Worm (Caenorhabditis elegans) whole organism, L1 larva: ENCODE results near the gene clec-75.
"Not testable (repeated sequence)": the region's sequence is repeated elsewhere in the genome, so short reads cannot be mapped to it uniquely, and the experiment has no call there.

Experiments used
- C34B4.2 ChIP-seq: sonication (generic microtip); optimal IDR thresholded peaks from 2 replicates; lab custom pipeline; 2017; ENCODE audit warnings: mild to moderate bottlenecking, missing genetic modification characterization, missing compliant biosample characterization
- F16B12.6 ChIP-seq: fragments of 150-350 bp; optimal IDR thresholded peaks from 2 replicates; lab custom pipeline; 2014; ENCODE audit warnings: missing biosample characterization, missing genetic modification characterization
- Y116A8C.19 ChIP-seq: sonication (generic microtip); optimal IDR thresholded peaks from 2 replicates; lab custom pipeline; 2016; ENCODE audit warnings: missing compliant biosample characterization, missing genetic modification characterization, borderline replicate concordance
- aha-1 ChIP-seq: fragments of 150-350 bp; optimal IDR thresholded peaks from 2 replicates; lab custom pipeline; 2014; ENCODE audit warnings: missing biosample characterization, missing genetic modification characterization
- ama-1 ChIP-seq: fragments of 150-350 bp; optimal IDR thresholded peaks from 2 replicates; lab custom pipeline; 2014
- ceh-8 ChIP-seq: fragments of 200-800 bp; sonication (Bioruptor generic); optimal IDR thresholded peaks from 2 replicates; lab custom pipeline; 2018; ENCODE audit warnings: mild to moderate bottlenecking, missing genetic modification characterization, moderate library complexity, missing compliant biosample characterization
- ceh-90 ChIP-seq: sonication (generic microtip); optimal IDR thresholded peaks from 2 replicates; lab custom pipeline; 2016; ENCODE audit warnings: missing genetic modification characterization, missing compliant biosample characterization
- dpl-1 ChIP-seq, 3 experiments: fragments of 150-350 bp in 2 of 3; sonication (generic microtip) in 1 of 3; optimal IDR thresholded peaks; 2 replicates each; lab custom pipeline; 2014 to 2017; ENCODE audit warnings: missing biosample characterization in 3 of 3, missing genetic modification characterization in 3 of 3, missing genetic modification reagents in 3 of 3
- dsc-1 ChIP-seq: sonication (generic microtip); optimal IDR thresholded peaks from 2 replicates; lab custom pipeline; 2016; ENCODE audit warnings: mild to moderate bottlenecking, missing genetic modification characterization, missing compliant biosample characterization
- efl-1 ChIP-seq, 4 experiments: fragments of 150-350 bp; optimal IDR thresholded peaks in 3 of 4; peaks in 1 of 4; 1 replicate in 1 of 4; 2 replicates in 3 of 4; lab custom pipeline; 2014; ENCODE audit warnings: missing biosample characterization in 2 of 4, missing genetic modification characterization in 2 of 4, missing genetic modification reagents in 2 of 4
- efl-3 ChIP-seq: fragments of 200-800 bp; sonication (Bioruptor generic); optimal IDR thresholded peaks from 2 replicates; lab custom pipeline; 2018; ENCODE audit warnings: mild to moderate bottlenecking, missing genetic modification characterization, missing compliant biosample characterization
- egl-27 ChIP-seq, 2 experiments: fragments of 150-350 bp in 1 of 2; sonication (generic microtip); optimal IDR thresholded peaks; 3 replicates each; lab custom pipeline; 2017 to 2018; ENCODE audit warnings: missing biosample characterization in 2 of 2, missing genetic modification characterization in 2 of 2, missing genetic modification reagents in 2 of 2
- elt-2 ChIP-seq: sonication (generic microtip); optimal IDR thresholded peaks from 2 replicates; lab custom pipeline; 2016; ENCODE audit warnings: missing genetic modification characterization, mild to moderate bottlenecking, inconsistent platforms, missing compliant biosample characterization, missing genetic modification reagents
- ets-5 ChIP-seq: fragments of 200-800 bp; sonication (Bioruptor generic); IDR thresholded peaks from 2 replicates; pipeline ENCODE4 v1.3.6; 2022; ENCODE audit warnings: missing genetic modification characterization, missing compliant biosample characterization
- fkh-8 ChIP-seq: sonication (generic microtip); optimal IDR thresholded peaks from 2 replicates; lab custom pipeline; 2016; ENCODE audit warnings: mild to moderate bottlenecking, missing genetic modification characterization, missing compliant biosample characterization
- fos-1 ChIP-seq: fragments of 150-350 bp; optimal IDR thresholded peaks from 2 replicates; lab custom pipeline; 2014; ENCODE audit warnings: missing biosample characterization, missing genetic modification characterization
- grh-1 ChIP-seq: fragments of 200-800 bp; sonication (Bioruptor generic); IDR thresholded peaks from 2 replicates; pipeline ENCODE4 v1.3.6; 2022; ENCODE audit warnings: missing genetic modification reagents, missing genetic modification characterization, missing compliant biosample characterization
- hlh-4 ChIP-seq: sonication (generic microtip); optimal IDR thresholded peaks from 2 replicates; lab custom pipeline; 2016; ENCODE audit warnings: mild to moderate bottlenecking, missing genetic modification characterization, missing compliant biosample characterization
- lin-13 ChIP-seq: fragments of 150-350 bp; optimal IDR thresholded peaks from 2 replicates; lab custom pipeline; 2014; ENCODE audit warnings: missing biosample characterization, missing genetic modification reagents, missing genetic modification characterization
- lin-15B ChIP-seq: fragments of 150-350 bp; sonication (generic microtip); optimal IDR thresholded peaks from 3 replicates; lab custom pipeline; 2014; ENCODE audit warnings: missing biosample characterization, missing genetic modification characterization
- lin-39 ChIP-seq: fragments of 150-350 bp; optimal IDR thresholded peaks from 2 replicates; lab custom pipeline; 2014; ENCODE audit warnings: missing biosample characterization, missing genetic modification reagents, missing genetic modification characterization
- nhr-12 ChIP-seq: sonication (generic microtip); optimal IDR thresholded peaks from 2 replicates; lab custom pipeline; 2017; ENCODE audit warnings: missing biosample characterization, missing genetic modification characterization
- nhr-237 ChIP-seq: fragments of 150-350 bp; optimal IDR thresholded peaks from 2 replicates; lab custom pipeline; 2014; ENCODE audit warnings: missing biosample characterization, missing genetic modification characterization
- nhr-77 ChIP-seq: fragments of 150-350 bp; optimal IDR thresholded peaks from 2 replicates; lab custom pipeline; 2014; ENCODE audit warnings: missing biosample characterization, missing genetic modification characterization
- pqm-1 ChIP-seq: sonication (generic microtip); optimal IDR thresholded peaks from 3 replicates; lab custom pipeline; 2017; ENCODE audit warnings: missing biosample characterization, missing genetic modification characterization
- skn-1 ChIP-seq: fragments of 150-350 bp; optimal IDR thresholded peaks from 2 replicates; lab custom pipeline; 2014; ENCODE audit warnings: missing biosample characterization, missing genetic modification characterization
- snpc-4 ChIP-seq: fragments of 150-350 bp; optimal IDR thresholded peaks from 2 replicates; lab custom pipeline; 2014; ENCODE audit warnings: missing biosample characterization, missing genetic modification characterization
- snu-23 ChIP-seq: sonication (generic microtip); optimal IDR thresholded peaks from 2 replicates; lab custom pipeline; 2016; ENCODE audit warnings: missing genetic modification characterization, missing compliant biosample characterization
- swsn-7 ChIP-seq: sonication (generic microtip); optimal IDR thresholded peaks from 2 replicates; lab custom pipeline; 2016; ENCODE audit warnings: missing genetic modification characterization, missing compliant biosample characterization
- tbx-2 ChIP-seq: sonication (generic microtip); optimal IDR thresholded peaks from 2 replicates; lab custom pipeline; 2016; ENCODE audit warnings: missing genetic modification characterization, missing compliant biosample characterization
- tlp-1 ChIP-seq: fragments of 150-350 bp; optimal IDR thresholded peaks from 2 replicates; lab custom pipeline; 2014; ENCODE audit warnings: missing biosample characterization, missing genetic modification characterization
- unc-130 ChIP-seq: fragments of 150-350 bp; optimal IDR thresholded peaks from 2 replicates; lab custom pipeline; 2017; ENCODE audit warnings: missing biosample characterization, missing genetic modification characterization, inconsistent platforms
- unc-30 ChIP-seq: sonication (generic microtip); optimal IDR thresholded peaks from 2 replicates; lab custom pipeline; 2017; ENCODE audit warnings: missing biosample characterization, missing genetic modification characterization
- unc-86 ChIP-seq: sonication (generic microtip); optimal IDR thresholded peaks from 2 replicates; lab custom pipeline; 2016; ENCODE audit warnings: missing genetic modification characterization, missing compliant biosample characterization
- unc-98 ChIP-seq: fragments of 200-800 bp; sonication (Bioruptor generic); IDR thresholded peaks from 2 replicates; pipeline ENCODE4 v1.3.6; 2022; ENCODE audit warnings: missing genetic modification characterization, missing compliant biosample characterization
- vab-15 ChIP-seq: sonication (generic microtip); optimal IDR thresholded peaks from 2 replicates; lab custom pipeline; 2017; ENCODE audit warnings: missing genotype, mild to moderate bottlenecking, missing genetic modification characterization, missing compliant biosample characterization
- ztf-11 ChIP-seq, 2 experiments: sonication (generic microtip); optimal IDR thresholded peaks; 2 replicates each; lab custom pipeline; 2016 to 2017; ENCODE audit warnings: missing genetic modification characterization in 2 of 2, missing biosample characterization in 1 of 2, missing compliant biosample characterization in 1 of 2

The clec-75 gene

DNA sequence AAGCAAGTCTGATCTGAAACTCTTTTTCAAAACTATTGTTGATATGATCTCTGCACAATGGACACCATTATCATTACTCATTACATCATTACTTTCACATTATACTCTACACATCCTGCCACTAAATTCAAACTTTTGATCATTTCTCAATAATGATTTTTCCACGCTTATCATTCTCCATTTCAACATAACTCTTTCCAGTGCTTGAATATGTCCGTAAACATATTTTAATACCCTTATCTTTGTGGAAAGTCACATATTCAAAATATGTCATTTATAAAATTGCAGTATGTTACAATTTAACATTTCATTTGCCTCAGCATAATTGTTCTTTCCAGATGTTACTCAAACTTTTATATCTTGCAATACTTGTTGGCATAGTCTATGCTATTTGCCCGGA lies at the start of gene clec-75:
Gene clec-75 (plus strand): TSS at position 339 of the 400 bp plus-strand sequence.
- TF ChIP-seq dsc-1 (tag; lab: Kevin White, UChicago), result no peak
- no peak for TF ChIP-seq lin-39
- TF ChIP-seq elt-2, result peak; percentile 70

DNA sequence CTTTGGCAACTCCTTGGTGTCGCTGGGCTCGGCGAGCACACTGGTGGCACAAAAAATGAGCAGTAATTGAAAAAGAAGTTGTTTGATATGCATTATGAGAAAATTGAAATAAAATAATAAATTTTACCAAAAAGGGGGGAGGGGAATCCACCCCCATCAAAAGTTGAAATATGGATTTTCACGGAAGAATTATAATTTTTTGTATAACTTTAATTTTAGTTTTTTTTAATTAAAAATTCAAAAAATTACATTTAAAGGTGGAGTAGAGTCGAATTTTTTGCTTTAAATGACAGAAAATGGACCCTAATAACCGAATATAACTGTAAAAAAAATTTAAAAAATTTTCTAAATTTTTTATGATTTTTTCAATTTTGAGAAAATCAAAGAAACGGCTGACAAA lies 48.7 kb upstream of the clec-75 start, which contains the start of gene F56D6.18:
Gene F56D6.18 (minus strand): TSS at position 101 of the 400 bp plus-strand sequence.
- TF ChIP-seq vab-15, unc-130, nhr-77 (tag; lab: Kevin White, UChicago): not testable (repeated sequence)

DNA sequence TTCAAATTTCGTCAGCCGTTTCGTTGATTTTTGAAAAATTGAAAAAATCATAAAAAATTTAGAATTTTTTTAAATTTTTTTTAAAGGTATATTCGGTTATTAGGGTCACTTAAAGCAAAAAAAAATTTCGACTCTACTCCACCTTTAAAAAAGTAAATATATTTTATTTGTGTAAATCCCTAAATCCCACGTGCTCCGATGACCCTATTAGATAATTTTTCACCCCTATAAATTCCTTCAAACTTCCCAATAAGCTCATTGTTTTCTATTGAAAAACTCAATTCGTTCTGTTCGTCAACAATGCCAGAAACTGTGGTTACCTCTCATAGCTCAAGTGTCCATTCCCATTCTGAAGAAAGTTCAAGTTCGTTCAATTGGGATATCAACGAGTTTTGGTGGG lies 47.9 kb upstream of the clec-75 start, which contains the start of gene F56D6.20:
Gene F56D6.20 (plus strand): TSS at position 301 of the 400 bp plus-strand sequence.
- no peak for TF ChIP-seq fkh-8 (tag; lab: Kevin White, UChicago)
- TF ChIP-seq lin-15B, result no peak
- TF ChIP-seq fos-1 (tag; lab: Kevin White, UChicago), result no peak
- no peak for TF ChIP-seq efl-3 (GFP tag; lab: Kevin White, UChicago)
- TF ChIP-seq ama-1 (lab: Kevin White, UChicago), result no peak
- no peak for TF ChIP-seq tbx-2 (tag; lab: Kevin White, UChicago)
- TF ChIP-seq Y116A8C.19 (tag; lab: Kevin White, UChicago), result no peak
- no peak for TF ChIP-seq snu-23 (GFP tag; lab: Kevin White, UChicago)
- no peak for TF ChIP-seq lin-39
- TF ChIP-seq pqm-1 (tag; lab: Kevin White, UChicago), result no peak
- no peak for TF ChIP-seq egl-27 (tag; optimal IDR thresholded peaks at IDR 0.05; lab: Kevin White, UChicago)
- no peak for TF ChIP-seq aha-1
- TF ChIP-seq tlp-1 (tag; lab: Kevin White, UChicago), result no peak
- no peak for TF ChIP-seq skn-1

DNA sequence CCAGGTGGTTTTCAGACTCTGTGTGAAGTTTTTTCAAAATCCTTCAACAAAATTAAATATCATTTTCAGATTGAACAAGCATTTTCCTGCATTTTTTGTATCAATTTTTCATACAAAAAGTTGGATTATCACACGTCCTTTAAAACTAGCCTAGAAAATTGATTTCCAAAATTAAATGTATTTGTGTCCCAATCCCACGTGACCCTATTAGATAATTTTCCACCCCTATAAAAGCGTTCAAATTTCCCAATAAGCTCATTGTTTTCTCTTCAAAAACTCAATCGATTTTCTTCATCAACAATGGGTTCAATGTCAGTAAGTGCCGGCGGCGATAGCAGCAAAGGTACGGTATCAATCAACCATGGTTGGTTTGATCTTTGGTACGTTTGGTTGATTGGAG lies 46.1 kb upstream of the clec-75 start, which contains the start of gene F56D6.19:
Gene F56D6.19 (plus strand): TSS at position 301 of the 400 bp plus-strand sequence.
- TF ChIP-seq tlp-1 (tag; lab: Kevin White, UChicago) (no peak), ceh-8 (GFP tag; lab: Kevin White, UChicago) (no peak), snpc-4 (no peak), efl-1 (optimal IDR thresholded peaks at IDR 0.05; lab: Kevin White, UChicago) (no peak), efl-1 (GFP tag; optimal IDR thresholded peaks at IDR 0.05 in 1 of 2; lab: Kevin White, UChicago) (peak in 1 of 2 experiments; percentile 64)

DNA sequence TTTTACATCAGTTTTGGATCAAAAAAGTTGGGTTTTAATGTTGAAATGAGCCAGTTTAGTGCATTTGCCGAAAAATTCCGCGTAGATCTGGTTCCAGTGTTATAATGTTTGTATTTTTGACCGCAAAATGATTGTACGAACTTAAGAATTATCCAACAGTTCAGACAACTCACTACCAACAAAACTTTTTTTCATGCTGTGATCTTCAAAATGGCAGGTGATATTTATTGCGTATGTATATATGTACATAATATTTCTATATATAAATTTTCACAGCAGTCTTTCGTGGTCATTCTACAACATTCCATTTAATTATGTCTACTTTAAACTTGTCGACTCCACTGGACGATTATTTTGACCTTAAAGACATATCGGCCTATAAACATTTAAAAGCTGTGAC lies 45.2 kb upstream of the clec-75 start, which contains the start of gene srz-20:
Gene srz-20 (plus strand): TSS at position 301 of the 400 bp plus-strand sequence.
- TF ChIP-seq nhr-12 (tag; lab: Kevin White, UChicago), result no peak
- no peak for TF ChIP-seq C34B4.2 (tag; lab: Kevin White, UChicago)
- no peak for TF ChIP-seq hlh-4 (tag; lab: Kevin White, UChicago)
- no peak for TF ChIP-seq ztf-11 (tag; optimal IDR thresholded peaks at IDR 0.05; lab: Kevin White, UChicago)
- TF ChIP-seq unc-30 (tag; lab: Kevin White, UChicago), result no peak
- TF ChIP-seq aha-1, result no peak
- TF ChIP-seq swsn-7, result no peak
- TF ChIP-seq ceh-90 (tag; lab: Kevin White, UChicago), result no peak
- no peak for TF ChIP-seq dpl-1 (GFP tag; optimal IDR thresholded peaks at IDR 0.05; lab: Kevin White, UChicago)
- no peak for TF ChIP-seq fkh-8 (tag; lab: Kevin White, UChicago)
- no peak for TF ChIP-seq vab-15 (tag; lab: Kevin White, UChicago)
- TF ChIP-seq nhr-237 (tag; lab: Kevin White, UChicago), result no peak
- TF ChIP-seq F16B12.6 (tag; lab: Kevin White, UChicago), result no peak
- TF ChIP-seq ceh-8 (GFP tag; lab: Kevin White, UChicago), result no peak
- no peak for TF ChIP-seq unc-86 (tag; lab: Kevin White, UChicago)
- no peak for TF ChIP-seq unc-98 (GFP tag; lab: Robert Waterston, UW)
- no peak for TF ChIP-seq grh-1 (GFP tag; lab: Robert Waterston, UW)
- TF ChIP-seq ets-5 (GFP tag; lab: Robert Waterston, UW), result no peak
- TF ChIP-seq lin-13, result no peak
